Worm (Caenorhabditis elegans): Measurements from ENCODE around the gene mig-38.

mig-38 gene

ce11 chrIV:11604909-11605308 is 10.9 kb downstream of the mig-38 start, which contains the start of the genes ragc-1 and Y24F12A.1 (continued):
- TF ChIP-seq pha-4 (tag; optimal IDR thresholded peaks at IDR 0.05) (peak; percentile 22), cebp-1 (GFP tag; IDR thresholded peaks at IDR 0.05) (no peak), cebp-1 (tag; optimal IDR thresholded peaks at IDR 0.05) (peak; percentile 18), Y53F4B.3 (GFP tag; IDR thresholded peaks at IDR 0.05) (no peak), dox-1 (GFP tag; IDR thresholded peaks at IDR 0.05) (0 out of 2 replicates have a peak, but pooled peaks have one; percentile 7), ceh-100 (GFP tag; IDR thresholded peaks at IDR 0.05) (peak; percentile 71), lsl-1 (GFP tag; optimal IDR thresholded peaks at IDR 0.05) (peak; percentile 5), ZK185.1 (tag; optimal IDR thresholded peaks at IDR 0.05; ENCODE audit: poor library complexity, severe bottlenecking) (peak; percentile 39), tbp1 (GFP tag; optimal IDR thresholded peaks at IDR 0.05) (peak; percentile 34), nhr-179 (tag; optimal IDR thresholded peaks at IDR 0.05) (no peak)

- TF ChIP-seq nhr-120 (GFP tag; IDR thresholded peaks at IDR 0.05) (peak; percentile 64; the same call in 1 of the 2 replicates), nfyb-1 (GFP tag; IDR thresholded peaks at IDR 0.05) (0 out of 2 replicates have a peak, but pooled peaks have one; percentile 44), egrh-3 (GFP tag; IDR thresholded peaks at IDR 0.05) (peak; percentile 90; the same call in 1 of the 2 replicates), F37B4.10 (GFP tag; IDR thresholded peaks at IDR 0.05) (0 out of 2 replicates have a peak, but pooled peaks have one; percentile 68), mcd-1 (GFP tag; IDR thresholded peaks at IDR 0.05) (peak; percentile 42; the same call in 1 of the 2 replicates)
Observed at ce11 chrIV:11616543-11616942, 22.5 kb downstream of the mig-38 start.

DNA sequence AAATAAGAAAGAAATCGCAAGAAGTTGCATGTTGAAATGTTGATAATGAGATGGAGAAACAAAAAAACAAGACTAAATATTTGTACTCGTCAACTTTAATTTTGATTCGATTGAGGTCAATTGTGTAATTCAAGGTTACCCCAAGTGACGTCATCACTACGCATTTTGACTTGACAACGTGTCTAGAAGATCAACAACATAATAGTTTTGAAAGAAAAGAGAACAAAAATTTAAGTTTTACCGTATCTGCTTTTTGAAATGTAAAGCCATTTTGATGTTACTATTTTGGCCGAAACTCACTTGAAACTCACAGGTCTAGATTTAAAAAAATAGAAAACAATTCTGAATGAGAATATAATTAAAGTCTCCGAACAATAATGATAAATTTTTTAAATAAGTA is 26.9 kb downstream of the mig-38 start, which contains the start of gene dsl-5:
Gene dsl-5 (minus strand): TSS at position 101 of the 400 bp plus-strand sequence.
- TF ChIP-seq atf-7 (tag; optimal IDR thresholded peaks at IDR 0.05), result peak; percentile 43
- TF ChIP-seq ama-1 (optimal IDR thresholded peaks at IDR 0.05), result no peak
- no peak for TF ChIP-seq ama-1 (GFP tag; optimal IDR thresholded peaks at IDR 0.05)

- TF ChIP-seq F57C9.4 (tag; optimal IDR thresholded peaks at IDR 0.05) (no peak), snpc-1.3 (tag; optimal IDR thresholded peaks at IDR 0.05; ENCODE audit: insufficient read depth) (no peak), ztf-26 (tag; optimal IDR thresholded peaks at IDR 0.05) (no peak), Y79H2A.3 (GFP tag; conservative IDR thresholded peaks at IDR 0.05) (no peak), F37B4.10 (GFP tag; IDR thresholded peaks at IDR 0.05) (no peak), hsf-1 (GFP tag; IDR thresholded peaks at IDR 0.05) (no peak), Y53G8AR.9 (GFP tag; conservative IDR thresholded peaks at IDR 0.05) (no peak), pbrm-1 (GFP tag; IDR thresholded peaks at IDR 0.05) (no peak), ccch-3 (GFP tag; optimal IDR thresholded peaks at IDR 0.05) (no peak), ekl-4 (GFP tag; IDR thresholded peaks at IDR 0.05) (no peak), ztf-3 (GFP tag; optimal IDR thresholded peaks at IDR 0.05) (no peak), dpl-1 (GFP tag; optimal IDR thresholded peaks at IDR 0.05) (no peak), Y56A3A.18 (GFP tag; IDR thresholded peaks at IDR 0.05) (no peak), B0261.1 (tag; optimal IDR thresholded peaks at IDR 0.05) (no peak), F52B5.7 (tag; optimal IDR thresholded peaks at IDR 0.05) (no peak), lag-1 (GFP tag; IDR thresholded peaks at IDR 0.05) (no peak)
Observed at ce11 chrIV:11622336-11622735, 28.3 kb downstream of the mig-38 start.

- TF ChIP-seq zim-3 (tag; optimal IDR thresholded peaks at IDR 0.05) (no peak), K11D2.4 (GFP tag; IDR thresholded peaks at IDR 0.05) (no peak), let-607 (tag; optimal IDR thresholded peaks at IDR 0.05) (no peak), him-1 (tag; optimal IDR thresholded peaks at IDR 0.05) (no peak), B0035.1 (tag; optimal IDR thresholded peaks at IDR 0.05) (no peak), ceh-91 (GFP tag; IDR thresholded peaks at IDR 0.05) (no peak), lin-35 (GFP tag; optimal IDR thresholded peaks at IDR 0.05) (no peak), ceh-79 (tag; optimal IDR thresholded peaks at IDR 0.05) (no peak), ztf-28 (GFP tag; IDR thresholded peaks at IDR 0.05) (no peak), bed-1 (GFP tag; IDR thresholded peaks at IDR 0.05) (no peak), nhr-90 (tag; optimal IDR thresholded peaks at IDR 0.05) (no peak), tbx-9 (tag; optimal IDR thresholded peaks at IDR 0.05; ENCODE audit: borderline replicate concordance) (no peak)
Observed at ce11 chrIV:11623060-11623459, 29.0 kb downstream of the mig-38 start, which contains the start of gene lys-4. TSS of gene lys-4 (minus strand) at chrIV:11623174.
